Fruit fly (Drosophila melanogaster): ENCODE measurements around the gene nej.

DNA sequence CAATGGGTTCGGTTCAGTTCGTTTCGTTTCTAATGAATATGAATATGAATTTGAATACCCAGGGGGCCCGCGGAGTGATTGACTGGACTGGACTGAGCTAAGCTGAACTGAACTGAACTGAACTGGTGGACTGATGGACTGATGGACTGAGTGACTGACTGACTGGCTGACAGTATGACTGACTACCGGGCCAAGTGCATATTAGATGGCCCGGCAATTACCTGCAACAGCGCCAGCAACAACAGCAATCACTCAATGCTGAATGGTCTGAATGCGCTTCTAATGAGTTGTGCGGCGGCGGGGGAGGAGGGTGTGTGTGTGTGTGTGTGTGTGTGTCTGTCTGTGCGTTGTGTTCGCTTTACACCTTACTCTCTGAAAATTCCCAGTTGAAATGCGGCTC is 47.9 kb upstream of the nej start:
- TF ChIP-seq svp (GFP tag) (no peak), esn (GFP tag; optimal IDR thresholded peaks at IDR 0.05) (no peak), Gug (GFP tag; IDR thresholded peaks at IDR 0.05) (no peak), Blimp-1 (GFP tag; optimal IDR thresholded peaks at IDR 0.05) (no peak), CG8319 (GFP tag; optimal IDR thresholded peaks at IDR 0.05) (no peak), spab (GFP tag; optimal IDR thresholded peaks at IDR 0.05) (no peak), vri (GFP tag; optimal IDR thresholded peaks at IDR 0.05) (no peak), CG7368 (GFP tag; optimal IDR thresholded peaks at IDR 0.05) (no peak), CG6163 (GFP tag; IDR thresholded peaks at IDR 0.05) (no peak), CG3032 (tag; optimal IDR thresholded peaks at IDR 0.05) (no peak), fd59A (GFP tag; optimal IDR thresholded peaks at IDR 0.05) (no peak), CG16779 (tag; optimal IDR thresholded peaks at IDR 0.05) (no peak), Ets21C (GFP tag; optimal IDR thresholded peaks at IDR 0.05) (no peak), topi (GFP tag; optimal IDR thresholded peaks at IDR 0.05) (no peak)

Measured in whole organism, prepupa.